Worm (Caenorhabditis elegans) whole organism, L1 larva: ENCODE results near the gene ZC449.8.
A peak's percentile ranks its signal among the peaks of the same experiment; 100 is the strongest.

Source experiments
- C04F5.9 ChIP-seq: sonication (generic microtip); optimal IDR thresholded peaks from 2 replicates; lab custom pipeline; 2016; ENCODE audit warnings: missing genetic modification characterization, missing compliant biosample characterization
- C16A3.4 ChIP-seq: fragments of 150-350 bp; optimal IDR thresholded peaks from 2 replicates; lab custom pipeline; 2014; ENCODE audit warnings: missing biosample characterization, missing genetic modification characterization
- C34B4.2 ChIP-seq: sonication (generic microtip); optimal IDR thresholded peaks from 2 replicates; lab custom pipeline; 2017; ENCODE audit warnings: mild to moderate bottlenecking, missing genetic modification characterization, missing compliant biosample characterization
- F16B12.6 ChIP-seq: fragments of 150-350 bp; optimal IDR thresholded peaks from 2 replicates; lab custom pipeline; 2014; ENCODE audit warnings: missing biosample characterization, missing genetic modification characterization
- Y116A8C.19 ChIP-seq: sonication (generic microtip); optimal IDR thresholded peaks from 2 replicates; lab custom pipeline; 2016; ENCODE audit warnings: missing compliant biosample characterization, missing genetic modification characterization, borderline replicate concordance
- alr-1 ChIP-seq: fragments of 200-800 bp; sonication (Bioruptor generic); optimal IDR thresholded peaks from 2 replicates; lab custom pipeline; 2018; ENCODE audit warnings: borderline replicate concordance, mild to moderate bottlenecking, missing genetic modification characterization, missing compliant biosample characterization
- blmp-1 ChIP-seq: fragments of 150-350 bp; optimal IDR thresholded peaks from 2 replicates; lab custom pipeline; 2014; ENCODE audit warnings: missing biosample characterization, missing genetic modification characterization
- ceh-63 ChIP-seq: fragments of 200-800 bp; sonication (Bioruptor generic); optimal IDR thresholded peaks from 2 replicates; lab custom pipeline; 2018; ENCODE audit warnings: mild to moderate bottlenecking, missing genetic modification characterization, missing compliant biosample characterization
- ceh-8 ChIP-seq: fragments of 200-800 bp; sonication (Bioruptor generic); optimal IDR thresholded peaks from 2 replicates; lab custom pipeline; 2018; ENCODE audit warnings: mild to moderate bottlenecking, missing genetic modification characterization, moderate library complexity, missing compliant biosample characterization
- ceh-82 ChIP-seq, 3 experiments: fragments of 150-350 bp in 1 of 3; sonication (generic microtip) in 2 of 3; optimal IDR thresholded peaks; 2 replicates each; lab custom pipeline; 2014 to 2017; ENCODE audit warnings: missing biosample characterization in 3 of 3, missing genetic modification characterization in 3 of 3
- ceh-88 ChIP-seq: fragments of 200-800 bp; sonication (Bioruptor generic); IDR thresholded peaks from 2 replicates; pipeline ENCODE4 v1.3.6; 2022; ENCODE audit warnings: missing genetic modification characterization, missing compliant biosample characterization
- ceh-90 ChIP-seq: sonication (generic microtip); optimal IDR thresholded peaks from 2 replicates; lab custom pipeline; 2016; ENCODE audit warnings: missing genetic modification characterization, missing compliant biosample characterization
- ces-1 ChIP-seq: fragments of 150-350 bp; optimal IDR thresholded peaks from 2 replicates; lab custom pipeline; 2014; ENCODE audit warnings: missing biosample characterization, missing genetic modification reagents, missing genetic modification characterization
- dpl-1 ChIP-seq, 3 experiments: fragments of 150-350 bp in 2 of 3; sonication (generic microtip) in 1 of 3; optimal IDR thresholded peaks; 2 replicates each; lab custom pipeline; 2014 to 2017; ENCODE audit warnings: missing biosample characterization in 3 of 3, missing genetic modification characterization in 3 of 3, missing genetic modification reagents in 3 of 3
- efl-1 ChIP-seq, 4 experiments: fragments of 150-350 bp; optimal IDR thresholded peaks in 3 of 4; peaks in 1 of 4; 1 replicate in 1 of 4; 2 replicates in 3 of 4; lab custom pipeline; 2014; ENCODE audit warnings: missing biosample characterization in 2 of 4, missing genetic modification characterization in 2 of 4, missing genetic modification reagents in 2 of 4
- egl-13 ChIP-seq: sonication (generic microtip); optimal IDR thresholded peaks from 2 replicates; lab custom pipeline; 2016; ENCODE audit warnings: missing genotype, missing genetic modification reagents, missing genetic modification characterization, missing compliant biosample characterization
- elt-2 ChIP-seq: sonication (generic microtip); optimal IDR thresholded peaks from 2 replicates; lab custom pipeline; 2016; ENCODE audit warnings: missing genetic modification characterization, mild to moderate bottlenecking, inconsistent platforms, missing compliant biosample characterization, missing genetic modification reagents
- elt-3 ChIP-seq, 6 experiments: fragments of 150-350 bp in 1 of 6; sonication (generic microtip); optimal IDR thresholded peaks; 2 replicates each; lab custom pipeline; 2017 to 2018; ENCODE audit warnings: missing biosample characterization in 6 of 6, missing genetic modification characterization in 6 of 6, inconsistent platforms in 1 of 6
- ets-5 ChIP-seq: fragments of 200-800 bp; sonication (Bioruptor generic); IDR thresholded peaks from 2 replicates; pipeline ENCODE4 v1.3.6; 2022; ENCODE audit warnings: missing genetic modification characterization, missing compliant biosample characterization
- fkh-10 ChIP-seq: sonication (generic microtip); optimal IDR thresholded peaks from 2 replicates; lab custom pipeline; 2017; ENCODE audit warnings: missing biosample characterization, missing genetic modification reagents, missing genetic modification characterization
- fkh-8 ChIP-seq: sonication (generic microtip); optimal IDR thresholded peaks from 2 replicates; lab custom pipeline; 2016; ENCODE audit warnings: mild to moderate bottlenecking, missing genetic modification characterization, missing compliant biosample characterization
- hlh-17 ChIP-seq: fragments of 200-800 bp; sonication (Bioruptor generic); optimal IDR thresholded peaks from 2 replicates; lab custom pipeline; 2018; ENCODE audit warnings: missing genetic modification characterization, mild to moderate bottlenecking, missing compliant biosample characterization, moderate library complexity, borderline replicate concordance
- hpl-2 ChIP-seq: fragments of 150-350 bp; optimal IDR thresholded peaks from 2 replicates; lab custom pipeline; 2014; ENCODE audit warnings: missing biosample characterization, missing genetic modification reagents, missing genetic modification characterization
- jun-1 ChIP-seq: fragments of 150-350 bp; optimal IDR thresholded peaks from 2 replicates; lab custom pipeline; 2014; ENCODE audit warnings: missing biosample characterization, missing genetic modification reagents, missing genetic modification characterization
- lin-35 ChIP-seq, 2 experiments: fragments of 150-350 bp; optimal IDR thresholded peaks; 2 replicates each; lab custom pipeline; 2014; ENCODE audit warnings: missing biosample characterization in 2 of 2, missing genetic modification characterization in 2 of 2, missing genetic modification reagents in 2 of 2
- lin-39 ChIP-seq: fragments of 150-350 bp; optimal IDR thresholded peaks from 2 replicates; lab custom pipeline; 2014; ENCODE audit warnings: missing biosample characterization, missing genetic modification reagents, missing genetic modification characterization
- lsy-2 ChIP-seq, 2 experiments: fragments of 150-350 bp; optimal IDR thresholded peaks; 2 replicates each; lab custom pipeline; 2014; ENCODE audit warnings: missing biosample characterization in 2 of 2, missing genetic modification characterization in 2 of 2
- mab-9 ChIP-seq: fragments of 200-800 bp; sonication (Bioruptor generic); IDR thresholded peaks from 2 replicates; pipeline ENCODE4 v1.3.6; 2022; ENCODE audit warnings: missing genetic modification reagents, missing genetic modification characterization, missing compliant biosample characterization
- mdl-1 ChIP-seq, 2 experiments: fragments of 150-350 bp; optimal IDR thresholded peaks; 2 replicates each; lab custom pipeline; 2014 to 2017; ENCODE audit warnings: missing biosample characterization in 2 of 2, missing genetic modification characterization in 2 of 2, inconsistent platforms in 1 of 2
- nhr-12 ChIP-seq: sonication (generic microtip); optimal IDR thresholded peaks from 2 replicates; lab custom pipeline; 2017; ENCODE audit warnings: missing biosample characterization, missing genetic modification characterization
- nhr-20 ChIP-seq: sonication (generic microtip); optimal IDR thresholded peaks from 2 replicates; lab custom pipeline; 2016; ENCODE audit warnings: mild to moderate bottlenecking, missing genetic modification characterization, missing compliant biosample characterization
- nhr-237 ChIP-seq: fragments of 150-350 bp; optimal IDR thresholded peaks from 2 replicates; lab custom pipeline; 2014; ENCODE audit warnings: missing biosample characterization, missing genetic modification characterization
- nhr-28 ChIP-seq: fragments of 150-350 bp; optimal IDR thresholded peaks from 2 replicates; lab custom pipeline; 2014; ENCODE audit warnings: missing biosample characterization, missing genetic modification characterization
- nhr-71 ChIP-seq: sonication (generic microtip); optimal IDR thresholded peaks from 2 replicates; lab custom pipeline; 2016; ENCODE audit warnings: mild to moderate bottlenecking, missing genetic modification characterization, moderate library complexity, missing compliant biosample characterization
- nhr-77 ChIP-seq: fragments of 150-350 bp; optimal IDR thresholded peaks from 2 replicates; lab custom pipeline; 2014; ENCODE audit warnings: missing biosample characterization, missing genetic modification characterization
- nhr-84 ChIP-seq: sonication (generic microtip); optimal IDR thresholded peaks from 2 replicates; lab custom pipeline; 2017; ENCODE audit warnings: missing biosample characterization, missing genetic modification characterization
- nhr-85 ChIP-seq: sonication (generic microtip); peaks from one replicate; lab custom pipeline; 2016; ENCODE audit warnings: missing genetic modification characterization, inconsistent platforms, missing compliant biosample characterization
- pag-3 ChIP-seq: sonication (generic microtip); optimal IDR thresholded peaks from 2 replicates; lab custom pipeline; 2017; ENCODE audit warnings: missing genetic modification characterization, mild to moderate bottlenecking, missing compliant biosample characterization, antibody characterized with exemption, borderline replicate concordance; ENCODE audit not compliant: insufficient read depth
- pax-3 ChIP-seq: fragments of 200-800 bp; sonication (Bioruptor generic); optimal IDR thresholded peaks from 2 replicates; lab custom pipeline; 2018; ENCODE audit warnings: mild to moderate bottlenecking, missing genetic modification characterization, moderate library complexity, missing compliant biosample characterization
- pqm-1 ChIP-seq: sonication (generic microtip); optimal IDR thresholded peaks from 3 replicates; lab custom pipeline; 2017; ENCODE audit warnings: missing biosample characterization, missing genetic modification characterization
- rnt-1 ChIP-seq: sonication (generic microtip); optimal IDR thresholded peaks from 2 replicates; lab custom pipeline; 2016; ENCODE audit warnings: mild to moderate bottlenecking, missing genetic modification characterization, moderate library complexity, missing compliant biosample characterization
- snu-23 ChIP-seq: sonication (generic microtip); optimal IDR thresholded peaks from 2 replicates; lab custom pipeline; 2016; ENCODE audit warnings: missing genetic modification characterization, missing compliant biosample characterization
- sox-4 ChIP-seq: sonication (generic microtip); optimal IDR thresholded peaks from 2 replicates; lab custom pipeline; 2016; ENCODE audit warnings: missing genetic modification characterization, missing compliant biosample characterization
- sptf-1 ChIP-seq: fragments of 150-350 bp; optimal IDR thresholded peaks from 2 replicates; lab custom pipeline; 2014; ENCODE audit warnings: missing biosample characterization, missing genetic modification characterization
- sup-37 ChIP-seq: fragments of 200-800 bp; sonication (Bioruptor generic); optimal IDR thresholded peaks from 2 replicates; lab custom pipeline; 2018; ENCODE audit warnings: mild to moderate bottlenecking, missing genetic modification characterization, missing compliant biosample characterization
- tbx-2 ChIP-seq: sonication (generic microtip); optimal IDR thresholded peaks from 2 replicates; lab custom pipeline; 2016; ENCODE audit warnings: missing genetic modification characterization, missing compliant biosample characterization
- unc-130 ChIP-seq: fragments of 150-350 bp; optimal IDR thresholded peaks from 2 replicates; lab custom pipeline; 2017; ENCODE audit warnings: missing biosample characterization, missing genetic modification characterization, inconsistent platforms
- unc-30 ChIP-seq: sonication (generic microtip); optimal IDR thresholded peaks from 2 replicates; lab custom pipeline; 2017; ENCODE audit warnings: missing biosample characterization, missing genetic modification characterization
- unc-62 ChIP-seq: fragments of 150-350 bp; optimal IDR thresholded peaks from 2 replicates; lab custom pipeline; 2014; ENCODE audit warnings: missing biosample characterization, missing genetic modification reagents, missing genetic modification characterization
- vab-15 ChIP-seq: sonication (generic microtip); optimal IDR thresholded peaks from 2 replicates; lab custom pipeline; 2017; ENCODE audit warnings: missing genotype, mild to moderate bottlenecking, missing genetic modification characterization, missing compliant biosample characterization
- xbp-1 ChIP-seq: sonication (generic microtip); optimal IDR thresholded peaks from 2 replicates; lab custom pipeline; 2016; ENCODE audit warnings: missing genetic modification characterization, missing compliant biosample characterization
- zag-1 ChIP-seq: fragments of 150-350 bp; optimal IDR thresholded peaks from 2 replicates; lab custom pipeline; 2014; ENCODE audit warnings: missing biosample characterization, missing genetic modification characterization

Gene ZC449.8

DNA sequence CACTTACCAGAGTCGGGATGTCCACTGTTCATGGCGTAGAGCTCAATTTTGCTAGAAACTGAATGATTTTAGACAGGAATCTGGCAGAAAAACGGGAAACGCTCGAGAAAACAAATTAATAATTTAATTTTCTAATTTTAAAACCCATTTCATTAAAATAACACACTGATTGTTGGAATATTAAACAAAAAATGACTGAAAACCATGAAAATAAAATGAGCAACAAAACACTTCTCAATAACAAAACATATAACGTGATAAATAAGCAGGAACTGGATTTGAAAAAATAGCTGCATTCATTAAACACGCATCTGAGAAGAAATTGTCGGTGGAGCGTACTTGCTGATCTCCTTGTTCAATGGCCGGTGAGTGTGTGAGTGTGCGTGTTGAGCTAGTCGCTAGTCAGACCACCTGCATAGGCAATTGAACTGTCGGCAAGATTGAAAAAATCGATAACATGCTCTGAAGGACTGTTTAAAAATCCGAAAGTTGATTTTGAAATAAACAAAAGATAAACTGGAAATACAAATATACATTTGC lies 18.3 kb upstream of the ZC449.8 start, which contains the start of gene ZC8.6:
ZC8.6 (minus strand) TSS at position 51 of the 540 bp plus-strand sequence.
- no peak for TF ChIP-seq nhr-28 (tag; lab: Kevin White, UChicago)
- peak in 1 of 3 experiments; percentile 44 for TF ChIP-seq ceh-82 (tag; optimal IDR thresholded peaks at IDR 0.05; lab: Kevin White, UChicago)
- peak; percentile 42 for TF ChIP-seq xbp-1
- no peak for TF ChIP-seq fkh-10 (GFP tag; lab: Kevin White, UChicago)
- TF ChIP-seq elt-3 (tag; optimal IDR thresholded peaks at IDR 0.05; lab: Kevin White, UChicago) = no peak
- no peak for TF ChIP-seq nhr-85 (tag; lab: Kevin White, UChicago)
- peak; percentile 6 for TF ChIP-seq nhr-20
- TF ChIP-seq pqm-1 = no peak
- TF ChIP-seq lin-39 (tag; lab: Kevin White, UChicago) = no peak
- no peak for TF ChIP-seq egl-13 (tag; lab: Kevin White, UChicago)
- TF ChIP-seq alr-1 (tag; lab: Kevin White, UChicago) = no peak
- TF ChIP-seq nhr-12 (tag; lab: Kevin White, UChicago) = no peak
- peak in 1 of 3 experiments; percentile 52 for TF ChIP-seq dpl-1 (GFP tag; optimal IDR thresholded peaks at IDR 0.05; lab: Kevin White, UChicago)
- peak; percentile 4 for TF ChIP-seq elt-2
- no peak for TF ChIP-seq ceh-8
- TF ChIP-seq lin-35 (GFP tag; optimal IDR thresholded peaks at IDR 0.05; lab: Kevin White, UChicago) = peak; percentile 18 to 56
- no peak for TF ChIP-seq ceh-88 (GFP tag; lab: Robert Waterston, UW)
- no peak for TF ChIP-seq ceh-90 (tag; lab: Kevin White, UChicago)
- no peak for TF ChIP-seq mab-9
- TF ChIP-seq nhr-237 (tag; lab: Kevin White, UChicago) = no peak
- TF ChIP-seq vab-15 (tag; lab: Kevin White, UChicago) = no peak
- peak in 1 of 2 experiments; percentile 36 for TF ChIP-seq mdl-1 (tag; optimal IDR thresholded peaks at IDR 0.05; lab: Kevin White, UChicago)
- no peak for TF ChIP-seq unc-62 (GFP tag; lab: Kevin White, UChicago)
- peak; percentile 39 for TF ChIP-seq nhr-71 (tag; lab: Kevin White, UChicago)
- no peak for TF ChIP-seq hpl-2 (GFP tag; lab: Kevin White, UChicago)
- no peak for TF ChIP-seq hlh-17 (GFP tag; lab: Kevin White, UChicago)
- peak in 1 of 2 experiments; percentile 10 for TF ChIP-seq efl-1 (optimal IDR thresholded peaks at IDR 0.05; lab: Kevin White, UChicago)
- TF ChIP-seq efl-1 (GFP tag; optimal IDR thresholded peaks at IDR 0.05 in 1 of 2; lab: Kevin White, UChicago) = peak; percentile 35 to 88
- TF ChIP-seq jun-1 = no peak
- no peak for TF ChIP-seq sup-37
- TF ChIP-seq C04F5.9 (tag; lab: Kevin White, UChicago) = no peak
- no peak for TF ChIP-seq sox-4
- no peak for TF ChIP-seq ces-1 (GFP tag; lab: Kevin White, UChicago)
- TF ChIP-seq pax-3 (tag; lab: Kevin White, UChicago) = no peak
- TF ChIP-seq nhr-84 = no peak
- TF ChIP-seq ets-5 (GFP tag; lab: Robert Waterston, UW) = no peak
- no peak for TF ChIP-seq zag-1
- peak; percentile 5 for TF ChIP-seq nhr-77 (tag; lab: Kevin White, UChicago)
- no peak for TF ChIP-seq C34B4.2
- TF ChIP-seq pag-3 = no peak
- no peak for TF ChIP-seq Y116A8C.19 (tag; lab: Kevin White, UChicago)
- peak; percentile 17 for TF ChIP-seq fkh-8 (tag; lab: Kevin White, UChicago)
- no peak for TF ChIP-seq sptf-1 (tag; lab: Kevin White, UChicago)
- TF ChIP-seq tbx-2 (tag; lab: Kevin White, UChicago) = peak; percentile 13
- no peak for TF ChIP-seq lsy-2 (tag; optimal IDR thresholded peaks at IDR 0.05; lab: Kevin White, UChicago)
- TF ChIP-seq unc-130 = no peak
- no peak for TF ChIP-seq blmp-1 (tag; lab: Kevin White, UChicago)
- TF ChIP-seq F16B12.6 (tag; lab: Kevin White, UChicago) = no peak
- peak; percentile 69 for TF ChIP-seq C16A3.4 (tag; lab: Kevin White, UChicago)
- peak; percentile 7 for TF ChIP-seq rnt-1 (tag; lab: Kevin White, UChicago)
- no peak for TF ChIP-seq unc-30 (tag; lab: Kevin White, UChicago)
- TF ChIP-seq snu-23 = peak; percentile 57
- no peak for TF ChIP-seq ceh-63 (GFP tag; lab: Kevin White, UChicago)
